Fruit fly (Drosophila melanogaster): ENCODE measurements around the gene GXIVsPLA2.
A peak's percentile ranks its signal among the peaks of the same experiment; 100 is the strongest.

- TF ChIP-seq Ets21C (GFP tag; optimal IDR thresholded peaks at IDR 0.05): peak; percentile 90
- TF ChIP-seq Lpt (GFP tag; optimal IDR thresholded peaks at IDR 0.05): peak; percentile 97
- peak; percentile 98 for TF ChIP-seq acj6 (GFP tag; optimal IDR thresholded peaks at IDR 0.05)
- TF ChIP-seq svp (GFP tag): peak; percentile 99
- TF ChIP-seq CG15336 (GFP tag; IDR thresholded peaks at IDR 0.05): peak; percentile 98
- peak; percentile 99 for TF ChIP-seq Gug (GFP tag; IDR thresholded peaks at IDR 0.05)
- TF ChIP-seq CG11762 (GFP tag; optimal IDR thresholded peaks at IDR 0.05; ENCODE audit: insufficient read depth): peak; percentile 95
- TF ChIP-seq CG34406 (GFP tag; optimal IDR thresholded peaks at IDR 0.05): peak; percentile 99
- peak; percentile 97 for TF ChIP-seq net (GFP tag; optimal IDR thresholded peaks at IDR 0.05)
Measured at dm6 chr3L:15982783-15983432, 28.0 kb downstream of the GXIVsPLA2 start, which contains the start of the genes brm and Arl1.

Measured in whole organism, prepupa.